Worm (Caenorhabditis elegans): ENCODE results near the gene C55C3.73.

Gene C55C3.73

DNA sequence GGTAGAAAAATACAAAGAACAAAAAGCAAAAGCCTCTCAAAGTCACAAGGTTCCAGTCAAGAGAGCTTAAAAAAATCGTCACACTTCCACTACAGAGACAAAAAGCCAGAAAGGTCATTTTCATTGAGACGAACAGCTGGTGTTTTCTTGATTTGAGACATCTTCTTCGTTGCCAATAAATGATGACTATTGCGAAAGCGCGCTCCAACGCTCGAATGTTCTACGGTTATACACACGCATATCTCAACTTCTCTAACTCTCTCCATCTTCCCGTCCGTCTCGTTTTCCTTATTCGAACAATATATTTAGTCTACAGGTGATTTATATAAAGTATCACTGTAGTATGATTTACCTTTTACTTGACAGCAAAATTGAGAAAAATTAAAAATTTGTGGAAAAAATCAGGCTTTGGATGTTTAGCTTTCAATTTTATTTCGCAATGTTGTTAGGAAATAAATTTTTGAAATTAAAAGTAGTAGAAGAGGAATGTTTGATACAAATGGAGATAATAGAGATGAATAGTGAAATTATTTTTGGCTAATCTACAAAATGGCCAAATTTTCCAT is 37.8 kb downstream of the C55C3.73 start:
- TF ChIP-seq ztf-18 (tag; optimal IDR thresholded peaks at IDR 0.05) (no peak), let-526 (GFP tag; IDR thresholded peaks at IDR 0.05) (no peak), chd-7 (tag; optimal IDR thresholded peaks at IDR 0.05) (peak; percentile 34), K11D2.4 (GFP tag; IDR thresholded peaks at IDR 0.05) (0 out of 2 replicates have a peak, but pooled peaks have one; percentile 29), madf-10 (tag; optimal IDR thresholded peaks at IDR 0.05) (no peak), pbrm-1 (GFP tag; IDR thresholded peaks at IDR 0.05) (0 out of 2 replicates have a peak, but pooled peaks have one; percentile 30), nfya-1 (tag; optimal IDR thresholded peaks at IDR 0.05; ENCODE audit: borderline replicate concordance, insufficient read depth) (no peak), mes-4 (tag; optimal IDR thresholded peaks at IDR 0.05) (no peak), F57A8.1 (GFP tag; optimal IDR thresholded peaks at IDR 0.05) (no peak), Y53G8AR.9 (GFP tag; conservative IDR thresholded peaks at IDR 0.05) (no peak), Y95B8A.8 (GFP tag; IDR thresholded peaks at IDR 0.05) (0 out of 2 replicates have a peak, but pooled peaks have one; percentile 12), nhr-179 (tag; optimal IDR thresholded peaks at IDR 0.05) (no peak), ztf-3 (GFP tag; optimal IDR thresholded peaks at IDR 0.05) (no peak), ets-4 (GFP tag; optimal IDR thresholded peaks at IDR 0.05) (no peak), snpc-4 (GFP tag; optimal IDR thresholded peaks at IDR 0.05) (no peak), snpc-4 (tag; optimal IDR thresholded peaks at IDR 0.05) (peak in 1 of 4 experiments; percentile 67), T26A5.8 (tag; optimal IDR thresholded peaks at IDR 0.05) (no peak), attf-5 (GFP tag; optimal IDR thresholded peaks at IDR 0.05) (peak; percentile 60), madf-8 (GFP tag; conservative IDR thresholded peaks at IDR 0.05) (no peak), bed-1 (GFP tag; IDR thresholded peaks at IDR 0.05) (no peak), zfh-2 (GFP tag; conservative IDR thresholded peaks at IDR 0.05) (no peak), gei-17 (GFP tag; optimal IDR thresholded peaks at IDR 0.05) (no peak), hrde-1 (tag; optimal IDR thresholded peaks at IDR 0.05; ENCODE audit: borderline replicate concordance) (no peak), efl-1 (GFP tag; optimal IDR thresholded peaks at IDR 0.05) (peak; percentile 11), lir-1 (GFP tag; conservative IDR thresholded peaks at IDR 0.05) (0 out of 2 replicates have a peak, but pooled peaks have one; percentile 24), atf-7 (tag; optimal IDR thresholded peaks at IDR 0.05) (peak; percentile 11), nfya-2 (GFP tag; IDR thresholded peaks at IDR 0.05) (no peak), nfyb-1 (GFP tag; IDR thresholded peaks at IDR 0.05) (peak; percentile 78), ekl-4 (GFP tag; IDR thresholded peaks at IDR 0.05) (peak; percentile 53; the same call in 1 of the 2 replicates), cebp-1 (GFP tag; IDR thresholded peaks at IDR 0.05) (peak; percentile 96), cebp-1 (tag; optimal IDR thresholded peaks at IDR 0.05) (peak; percentile 98), lin-26 (GFP tag; IDR thresholded peaks at IDR 0.05) (0 out of 2 replicates have a peak, but pooled peaks have one; percentile 13), bed-2 (GFP tag; IDR thresholded peaks at IDR 0.05) (no peak), B0035.1 (tag; optimal IDR thresholded peaks at IDR 0.05) (no peak), ztf-6 (GFP tag; IDR thresholded peaks at IDR 0.05) (no peak), ceh-40 (GFP tag; IDR thresholded peaks at IDR 0.05) (no peak), B0261.1 (tag; optimal IDR thresholded peaks at IDR 0.05) (no peak), egrh-3 (GFP tag; IDR thresholded peaks at IDR 0.05) (no peak), die-1 (tag; optimal IDR thresholded peaks at IDR 0.05) (no peak), mcd-1 (GFP tag; IDR thresholded peaks at IDR 0.05) (peak; percentile 10; the same call in 1 of the 2 replicates), hsf-1 (GFP tag; IDR thresholded peaks at IDR 0.05) (0 out of 2 replicates have a peak, but pooled peaks have one; percentile 44), dox-1 (GFP tag; IDR thresholded peaks at IDR 0.05) (peak; percentile 48), tbp1 (GFP tag; optimal IDR thresholded peaks at IDR 0.05) (no peak), K12H6.12 (tag; optimal IDR thresholded peaks at IDR 0.05) (peak; percentile 46), sptf-2 (GFP tag; optimal IDR thresholded peaks at IDR 0.05) (no peak), snpc-1.3 (tag; optimal IDR thresholded peaks at IDR 0.05; ENCODE audit: insufficient read depth) (no peak), ZK185.1 (tag; optimal IDR thresholded peaks at IDR 0.05; ENCODE audit: poor library complexity, severe bottlenecking) (no peak), lin-54 (GFP tag; optimal IDR thresholded peaks at IDR 0.05) (no peak)
